Worm (Caenorhabditis elegans): ENCODE measurements around the gene cpsf-4.

cpsf-4 gene

DNA sequence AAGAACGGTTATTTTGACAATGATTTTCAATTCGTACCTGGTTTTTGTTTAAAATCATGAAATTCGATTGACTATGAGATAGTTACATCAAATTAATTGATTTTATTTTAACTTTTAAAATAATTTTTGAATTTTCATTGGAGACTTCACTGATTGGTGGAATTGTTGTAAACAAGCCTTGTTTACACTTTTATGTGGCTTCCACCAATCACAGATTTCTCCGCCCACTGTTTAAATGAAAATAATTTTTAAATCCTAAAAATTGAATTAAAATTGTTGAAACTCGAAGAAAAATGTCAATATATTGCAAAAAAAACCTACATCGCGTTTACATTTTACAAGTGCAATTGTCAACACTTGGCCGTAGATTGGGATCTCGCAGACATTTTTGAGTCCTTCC lies 27.3 kb upstream of the cpsf-4 start:
- TF ChIP-seq nhr-20 (tag; optimal IDR thresholded peaks at IDR 0.05) (no peak), efl-1 (optimal IDR thresholded peaks at IDR 0.05) (no peak), efl-1 (GFP tag; optimal IDR thresholded peaks at IDR 0.05 in 1 of 2) (peak in 1 of 2 experiments; percentile 38)

DNA sequence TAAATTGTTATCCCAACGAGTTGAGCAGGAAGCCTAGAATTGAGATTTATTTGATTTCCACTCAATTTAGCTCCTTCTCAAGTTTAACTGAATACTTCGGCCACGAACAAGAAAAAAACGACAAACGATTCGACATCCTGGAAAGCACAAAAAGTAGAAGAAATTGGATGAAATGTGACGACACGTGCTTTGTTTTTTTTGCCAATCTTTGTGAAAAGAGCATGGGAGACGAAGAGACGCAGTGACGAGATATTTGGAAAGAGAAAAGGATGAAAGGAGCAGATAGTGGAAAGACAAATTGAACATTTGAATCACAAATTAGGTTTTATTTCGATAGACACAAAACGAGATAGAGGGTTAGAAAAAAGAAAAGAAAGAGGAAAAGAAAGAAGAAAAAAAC lies 21.3 kb upstream of the cpsf-4 start:
- TF ChIP-seq snpc-4 (tag; optimal IDR thresholded peaks at IDR 0.05) (no peak), ztf-11 (tag; optimal IDR thresholded peaks at IDR 0.05) (no peak), nhr-237 (tag; optimal IDR thresholded peaks at IDR 0.05) (no peak), fkh-8 (tag; optimal IDR thresholded peaks at IDR 0.05) (no peak), rnt-1 (tag; optimal IDR thresholded peaks at IDR 0.05) (peak; percentile 28), mab-9 (GFP tag; IDR thresholded peaks at IDR 0.05) (no peak), elt-3 (tag; optimal IDR thresholded peaks at IDR 0.05) (no peak), pag-3 (tag; optimal IDR thresholded peaks at IDR 0.05; ENCODE audit: borderline replicate concordance, insufficient read depth) (no peak), blmp-1 (tag; optimal IDR thresholded peaks at IDR 0.05) (no peak), snu-23 (GFP tag; optimal IDR thresholded peaks at IDR 0.05) (peak; percentile 28), hlh-4 (tag; optimal IDR thresholded peaks at IDR 0.05) (no peak), nhr-90 (tag; optimal IDR thresholded peaks at IDR 0.05; ENCODE audit: poor library complexity) (no peak), lsy-2 (tag; optimal IDR thresholded peaks at IDR 0.05) (peak in 1 of 2 experiments; percentile 45), sptf-1 (tag; optimal IDR thresholded peaks at IDR 0.05) (no peak), pqm-1 (tag; optimal IDR thresholded peaks at IDR 0.05) (no peak), C34B4.2 (tag; optimal IDR thresholded peaks at IDR 0.05) (no peak), nhr-77 (tag; optimal IDR thresholded peaks at IDR 0.05) (no peak), nhr-84 (tag; optimal IDR thresholded peaks at IDR 0.05) (no peak), efl-3 (GFP tag; optimal IDR thresholded peaks at IDR 0.05) (no peak), grh-1 (GFP tag; IDR thresholded peaks at IDR 0.05) (no peak), lin-35 (GFP tag; optimal IDR thresholded peaks at IDR 0.05) (no peak), nhr-20 (tag; optimal IDR thresholded peaks at IDR 0.05) (no peak), nhr-76 (tag; optimal IDR thresholded peaks at IDR 0.05) (no peak), ztf-4 (tag; optimal IDR thresholded peaks at IDR 0.05) (no peak), swsn-7 (tag; optimal IDR thresholded peaks at IDR 0.05) (peak; percentile 16), tbx-2 (tag; optimal IDR thresholded peaks at IDR 0.05) (peak; percentile 19), ceh-63 (GFP tag; optimal IDR thresholded peaks at IDR 0.05) (peak; percentile 56), nhr-71 (tag; optimal IDR thresholded peaks at IDR 0.05) (peak; percentile 51), nhr-47 (tag; optimal IDR thresholded peaks at IDR 0.05) (peak; percentile 38), egl-27 (tag; optimal IDR thresholded peaks at IDR 0.05) (no peak), hpl-2 (GFP tag; optimal IDR thresholded peaks at IDR 0.05) (no peak), fkh-10 (GFP tag; optimal IDR thresholded peaks at IDR 0.05) (peak; percentile 76), mep-1 (tag; optimal IDR thresholded peaks at IDR 0.05) (no peak), efl-1 (optimal IDR thresholded peaks at IDR 0.05) (peak in 1 of 2 experiments; percentile 5), efl-1 (GFP tag; optimal IDR thresholded peaks at IDR 0.05 in 1 of 2) (no peak), xbp-1 (tag; optimal IDR thresholded peaks at IDR 0.05) (no peak), mdl-1 (tag; optimal IDR thresholded peaks at IDR 0.05) (no peak), vab-15 (tag; optimal IDR thresholded peaks at IDR 0.05) (no peak), mef-2 (tag; optimal IDR thresholded peaks at IDR 0.05) (no peak), elt-2 (tag; optimal IDR thresholded peaks at IDR 0.05) (no peak), Y116A8C.19 (tag; optimal IDR thresholded peaks at IDR 0.05; ENCODE audit: borderline replicate concordance) (no peak), isw-1 (GFP tag; IDR thresholded peaks at IDR 0.05) (no peak), fos-1 (tag; optimal IDR thresholded peaks at IDR 0.05) (no peak), lin-15B (tag; optimal IDR thresholded peaks at IDR 0.05) (no peak), lin-13 (GFP tag; optimal IDR thresholded peaks at IDR 0.05) (no peak), hlh-17 (GFP tag; optimal IDR thresholded peaks at IDR 0.05; ENCODE audit: borderline replicate concordance) (no peak), unc-30 (tag; optimal IDR thresholded peaks at IDR 0.05) (no peak), ceh-82 (tag; optimal IDR thresholded peaks at IDR 0.05) (peak in 1 of 3 experiments; percentile 6), lin-14 (GFP tag; optimal IDR thresholded peaks at IDR 0.05) (peak; percentile 84), C16A3.4 (tag; optimal IDR thresholded peaks at IDR 0.05) (no peak), nhr-11 (tag; optimal IDR thresholded peaks at IDR 0.05) (no peak)
